Worm (Caenorhabditis elegans): ENCODE data around the gene Y48B6A.1.

Gene Y48B6A.1

ce11 chrII:14187456-14187855 is 33.3 kb upstream of the Y48B6A.1 start:
- TF ChIP-seq nhr-28 (tag; optimal IDR thresholded peaks at IDR 0.05) = no peak
- no peak for TF ChIP-seq zip-8 (tag; optimal IDR thresholded peaks at IDR 0.05)
- TF ChIP-seq unc-120 (tag; optimal IDR thresholded peaks at IDR 0.05; ENCODE audit: poor library complexity, severe bottlenecking) = no peak
- TF ChIP-seq elt-3 (tag; optimal IDR thresholded peaks at IDR 0.05) = no peak
- TF ChIP-seq mep-1 (tag; optimal IDR thresholded peaks at IDR 0.05) = no peak
- TF ChIP-seq nhr-237 (tag; optimal IDR thresholded peaks at IDR 0.05) = no peak
- no peak for TF ChIP-seq lsy-2 (tag; optimal IDR thresholded peaks at IDR 0.05)
- TF ChIP-seq mab-5 (tag; optimal IDR thresholded peaks at IDR 0.05) = no peak

DNA sequence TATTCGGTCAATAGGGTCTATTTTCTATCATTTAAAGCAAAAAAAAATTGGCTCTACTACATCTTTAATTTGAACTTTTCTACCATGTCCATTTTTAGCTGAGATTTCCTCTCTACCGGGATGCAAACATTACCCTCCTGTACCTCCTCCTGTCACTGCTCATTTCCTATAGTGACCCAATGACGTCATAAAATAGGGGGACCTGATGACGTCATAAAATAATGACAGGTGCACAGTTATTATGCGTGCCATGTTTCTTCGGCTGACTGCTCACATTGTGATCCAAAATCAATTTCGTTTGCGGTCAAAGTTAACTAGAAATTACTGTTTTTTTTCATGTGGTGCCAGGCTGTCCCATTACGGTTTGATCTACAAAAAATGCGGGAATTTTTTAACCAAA is 32.8 kb upstream of the Y48B6A.1 start:
- peak; percentile 15 for TF ChIP-seq ceh-39 (tag; optimal IDR thresholded peaks at IDR 0.05)
- TF ChIP-seq zip-8 (tag; optimal IDR thresholded peaks at IDR 0.05) = peak; percentile 98
- TF ChIP-seq ztf-11 (tag; optimal IDR thresholded peaks at IDR 0.05) = peak; percentile 44
- TF ChIP-seq ces-1 (GFP tag; optimal IDR thresholded peaks at IDR 0.05) = no peak
- TF ChIP-seq nhr-2 (tag; optimal IDR thresholded peaks at IDR 0.05) = peak; percentile 22
- peak; percentile 27 for TF ChIP-seq cnd-1 (tag; optimal IDR thresholded peaks at IDR 0.05)
- no peak for TF ChIP-seq mab-5 (tag; optimal IDR thresholded peaks at IDR 0.05)
- no peak for TF ChIP-seq snpc-4 (tag; optimal IDR thresholded peaks at IDR 0.05)
- peak; percentile 33 for TF ChIP-seq unc-62 (GFP tag; optimal IDR thresholded peaks at IDR 0.05)
- TF ChIP-seq elt-3 (tag; optimal IDR thresholded peaks at IDR 0.05) = no peak

ce11 chrII:14178233-14178969 is 24.2 kb upstream of the Y48B6A.1 start, which contains the start of gene efhd-1:
efhd-1 (plus strand) TSS chrII:14178814.
- TF ChIP-seq unc-62 (GFP tag; optimal IDR thresholded peaks at IDR 0.05) (peak; percentile 89), unc-120 (tag; optimal IDR thresholded peaks at IDR 0.05; ENCODE audit: poor library complexity, severe bottlenecking) (peak; percentile 44), mep-1 (tag; optimal IDR thresholded peaks at IDR 0.05) (no peak), tbx-8 (GFP tag; optimal IDR thresholded peaks at IDR 0.05) (no peak), ceh-43 (GFP tag; optimal IDR thresholded peaks at IDR 0.05) (no peak), ces-1 (GFP tag; optimal IDR thresholded peaks at IDR 0.05) (no peak), hlh-1 (tag; optimal IDR thresholded peaks at IDR 0.05) (peak; percentile 98), nhr-76 (tag; optimal IDR thresholded peaks at IDR 0.05) (no peak), ham-2 (GFP tag; optimal IDR thresholded peaks at IDR 0.05) (no peak), nhr-28 (tag; optimal IDR thresholded peaks at IDR 0.05) (no peak), lin-32 (GFP tag; optimal IDR thresholded peaks at IDR 0.05) (no peak), nhr-237 (tag; optimal IDR thresholded peaks at IDR 0.05) (no peak), M03D4.4 (tag; optimal IDR thresholded peaks at IDR 0.05) (no peak), elt-3 (tag; optimal IDR thresholded peaks at IDR 0.05) (no peak), nhr-2 (tag; optimal IDR thresholded peaks at IDR 0.05) (no peak), cnd-1 (tag; optimal IDR thresholded peaks at IDR 0.05) (no peak), sem-2 (GFP tag; optimal IDR thresholded peaks at IDR 0.05) (no peak), sptf-1 (tag; optimal IDR thresholded peaks at IDR 0.05) (no peak)

- TF ChIP-seq ceh-39 (tag; optimal IDR thresholded peaks at IDR 0.05) = no peak
- TF ChIP-seq snpc-4 (tag; optimal IDR thresholded peaks at IDR 0.05) = no peak
- TF ChIP-seq lin-13 (tag; optimal IDR thresholded peaks at IDR 0.05) = no peak
- no peak for TF ChIP-seq ceh-83 (GFP tag; optimal IDR thresholded peaks at IDR 0.05)
- TF ChIP-seq tbx-8 (GFP tag; optimal IDR thresholded peaks at IDR 0.05) = no peak
- TF ChIP-seq hlh-1 (tag; optimal IDR thresholded peaks at IDR 0.05) = peak; percentile 12
- no peak for TF ChIP-seq elt-3 (tag; optimal IDR thresholded peaks at IDR 0.05)
- no peak for TF ChIP-seq ham-2 (GFP tag; optimal IDR thresholded peaks at IDR 0.05)
- TF ChIP-seq unc-120 (tag; optimal IDR thresholded peaks at IDR 0.05; ENCODE audit: poor library complexity, severe bottlenecking) = no peak
Observed at ce11 chrII:14176642-14177041, 22.5 kb upstream of the Y48B6A.1 start.

ce11 chrII:14175099-14175498 is 20.9 kb upstream of the Y48B6A.1 start, which contains the start of gene Y48B6A.5:
Y48B6A.5 (minus strand) TSS chrII:14175199.
- no peak for TF ChIP-seq tbx-8 (GFP tag; optimal IDR thresholded peaks at IDR 0.05)
- no peak for TF ChIP-seq sem-2 (GFP tag; optimal IDR thresholded peaks at IDR 0.05)
- no peak for TF ChIP-seq nhr-237 (tag; optimal IDR thresholded peaks at IDR 0.05)
- TF ChIP-seq unc-120 (tag; optimal IDR thresholded peaks at IDR 0.05; ENCODE audit: poor library complexity, severe bottlenecking) = no peak
- no peak for TF ChIP-seq blmp-1 (tag; optimal IDR thresholded peaks at IDR 0.05)
- no peak for TF ChIP-seq drap-1 (GFP tag; optimal IDR thresholded peaks at IDR 0.05)
- TF ChIP-seq lin-32 (GFP tag; optimal IDR thresholded peaks at IDR 0.05) = no peak

DNA sequence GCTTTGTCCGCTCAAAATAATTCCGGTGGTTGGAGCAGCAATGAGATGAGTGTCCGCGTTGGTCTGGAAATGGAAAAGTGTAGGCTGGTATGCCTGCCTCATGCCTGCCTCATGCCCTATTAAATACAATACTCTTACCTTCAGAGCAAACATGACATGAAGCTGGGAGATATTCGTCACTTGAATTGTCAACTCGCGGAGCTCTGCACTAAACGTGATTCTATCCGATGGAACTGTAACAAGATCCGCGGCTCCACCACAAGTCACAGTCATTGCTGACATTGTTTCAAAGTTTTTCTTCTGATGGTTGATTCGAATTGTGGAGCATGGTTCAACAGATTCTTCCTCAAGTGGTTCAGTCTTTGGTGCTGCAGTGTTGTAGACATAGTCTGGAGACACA is 19.0 kb upstream of the Y48B6A.1 start:
- no peak for TF ChIP-seq drap-1 (GFP tag; optimal IDR thresholded peaks at IDR 0.05)
- no peak for TF ChIP-seq nhr-237 (tag; optimal IDR thresholded peaks at IDR 0.05)
- no peak for TF ChIP-seq hlh-1 (tag; optimal IDR thresholded peaks at IDR 0.05)
- TF ChIP-seq lin-32 (GFP tag; optimal IDR thresholded peaks at IDR 0.05) = no peak
- TF ChIP-seq unc-39 (tag; optimal IDR thresholded peaks at IDR 0.05) = no peak
- no peak for TF ChIP-seq nhr-2 (tag; optimal IDR thresholded peaks at IDR 0.05)
- TF ChIP-seq elt-3 (tag; optimal IDR thresholded peaks at IDR 0.05) = no peak
- no peak for TF ChIP-seq ceh-43 (GFP tag; optimal IDR thresholded peaks at IDR 0.05)
- no peak for TF ChIP-seq nhr-76 (tag; optimal IDR thresholded peaks at IDR 0.05)
- no peak for TF ChIP-seq mls-2 (tag; optimal IDR thresholded peaks at IDR 0.05)
- TF ChIP-seq zip-8 (tag; optimal IDR thresholded peaks at IDR 0.05) = no peak
- TF ChIP-seq snpc-4 (tag; optimal IDR thresholded peaks at IDR 0.05) = no peak
- no peak for TF ChIP-seq tbx-8 (GFP tag; optimal IDR thresholded peaks at IDR 0.05)
- no peak for TF ChIP-seq nhr-12 (tag; optimal IDR thresholded peaks at IDR 0.05)
- TF ChIP-seq unc-62 (GFP tag; optimal IDR thresholded peaks at IDR 0.05) = no peak
- TF ChIP-seq sem-2 (GFP tag; optimal IDR thresholded peaks at IDR 0.05) = no peak
- TF ChIP-seq nhr-28 (tag; optimal IDR thresholded peaks at IDR 0.05) = no peak
- no peak for TF ChIP-seq ceh-83 (GFP tag; optimal IDR thresholded peaks at IDR 0.05)

All from whole organism, mixed stage, embryonic.